Worm (Caenorhabditis elegans) whole organism, L3 larva: Measurements from ENCODE around the gene pgp-1.
A peak's percentile ranks its signal among the peaks of the same experiment; 100 is the strongest.

Experiments used
- R02D3.7 ChIP-seq: fragments of 150-350 bp; optimal IDR thresholded peaks from 2 replicates; lab custom pipeline; 2014; ENCODE audit warnings: missing biosample characterization, missing genetic modification characterization
- ZK546.5 ChIP-seq: sonication (generic microtip); optimal IDR thresholded peaks from 2 replicates; lab custom pipeline; 2017; ENCODE audit warnings: missing biosample characterization, missing genetic modification characterization
- aly-2 ChIP-seq: fragments of 150-350 bp; optimal IDR thresholded peaks from 2 replicates; lab custom pipeline; 2014; ENCODE audit warnings: missing biosample characterization, missing genetic modification characterization
- ama-1 ChIP-seq: fragments of 150-350 bp; optimal IDR thresholded peaks from 2 replicates; lab custom pipeline; 2018
- ceh-16 ChIP-seq: sonication (generic microtip); optimal IDR thresholded peaks from 2 replicates; lab custom pipeline; 2017; ENCODE audit warnings: missing biosample characterization, missing genetic modification characterization
- ceh-28 ChIP-seq: fragments of 150-350 bp; optimal IDR thresholded peaks from 2 replicates; lab custom pipeline; 2014; ENCODE audit warnings: missing biosample characterization, missing genetic modification reagents, missing genetic modification characterization
- ceh-82 ChIP-seq: fragments of 150-350 bp; optimal IDR thresholded peaks from 2 replicates; lab custom pipeline; 2014; ENCODE audit warnings: missing biosample characterization, missing genetic modification characterization
- ceh-9 ChIP-seq: sonication (generic microtip); optimal IDR thresholded peaks from 2 replicates; lab custom pipeline; 2018; ENCODE audit warnings: missing biosample characterization, missing genetic modification characterization
- daf-12 ChIP-seq: fragments of 150-350 bp; optimal IDR thresholded peaks from 2 replicates; lab custom pipeline; 2014; ENCODE audit warnings: missing biosample characterization, missing genetic modification reagents, missing genetic modification characterization
- egl-27 ChIP-seq: sonication (generic microtip); optimal IDR thresholded peaks from 4 replicates; lab custom pipeline; 2017; ENCODE audit warnings: missing biosample characterization, missing genetic modification reagents, missing genetic modification characterization
- egl-5 ChIP-seq: fragments of 150-350 bp; optimal IDR thresholded peaks from 2 replicates; lab custom pipeline; 2017; ENCODE audit warnings: missing biosample characterization, missing genetic modification reagents, missing genetic modification characterization, inconsistent platforms
- elt-1 ChIP-seq: fragments of 150-350 bp; optimal IDR thresholded peaks from 2 replicates; lab custom pipeline; 2014; ENCODE audit warnings: missing biosample characterization, missing genetic modification characterization
- elt-2 ChIP-seq: sonication (generic microtip); optimal IDR thresholded peaks from 2 replicates; lab custom pipeline; 2016; ENCODE audit warnings: missing genetic modification reagents, mild to moderate bottlenecking, missing genetic modification characterization, missing compliant biosample characterization
- elt-3 ChIP-seq, 3 experiments: fragments of 150-350 bp in 1 of 3; sonication (generic microtip) in 2 of 3; optimal IDR thresholded peaks; 2 replicates in 2 of 3; 4 replicates in 1 of 3; lab custom pipeline; 2014 to 2017; ENCODE audit warnings: missing biosample characterization in 3 of 3, missing genetic modification characterization in 3 of 3
- eor-1 ChIP-seq, 2 experiments: fragments of 150-350 bp; optimal IDR thresholded peaks; 2 replicates each; lab custom pipeline; 2014 to 2018; ENCODE audit warnings: missing biosample characterization in 2 of 2, missing genetic modification characterization in 2 of 2
- fos-1 ChIP-seq: fragments of 150-350 bp; optimal IDR thresholded peaks from 2 replicates; lab custom pipeline; 2014; ENCODE audit warnings: missing biosample characterization, missing genetic modification characterization
- hmg-11 ChIP-seq: sonication (generic microtip); optimal IDR thresholded peaks from 2 replicates; lab custom pipeline; 2016; ENCODE audit warnings: missing genetic modification characterization, missing compliant biosample characterization
- jun-1 ChIP-seq: fragments of 150-350 bp; optimal IDR thresholded peaks from 2 replicates; lab custom pipeline; 2014; ENCODE audit warnings: missing biosample characterization, missing genetic modification reagents, missing genetic modification characterization
- lin-15B ChIP-seq: fragments of 150-350 bp; optimal IDR thresholded peaks from 2 replicates; lab custom pipeline; 2014; ENCODE audit warnings: missing biosample characterization, missing genetic modification characterization
- lin-39 ChIP-seq: fragments of 150-350 bp; optimal IDR thresholded peaks from 2 replicates; lab custom pipeline; 2018; ENCODE audit warnings: missing biosample characterization, missing genetic modification reagents, missing genetic modification characterization
- mdl-1 ChIP-seq: fragments of 150-350 bp; optimal IDR thresholded peaks from 2 replicates; lab custom pipeline; 2014; ENCODE audit warnings: missing biosample characterization, missing genetic modification characterization
- mml-1 ChIP-seq: fragments of 150-350 bp; sonication (generic microtip); optimal IDR thresholded peaks from 3 replicates; lab custom pipeline; 2014; ENCODE audit warnings: missing biosample characterization, missing genetic modification characterization
- nhr-11 ChIP-seq: fragments of 150-350 bp; optimal IDR thresholded peaks from 2 replicates; lab custom pipeline; 2014; ENCODE audit warnings: missing biosample characterization, missing genetic modification characterization
- nhr-12 ChIP-seq: fragments of 150-350 bp; optimal IDR thresholded peaks from 2 replicates; lab custom pipeline; 2014; ENCODE audit warnings: missing biosample characterization, missing genetic modification characterization
- nhr-23 ChIP-seq: fragments of 150-350 bp; optimal IDR thresholded peaks from 2 replicates; lab custom pipeline; 2014; ENCODE audit warnings: missing biosample characterization, missing genetic modification reagents, missing genetic modification characterization
- nhr-25 ChIP-seq: sonication (generic microtip); optimal IDR thresholded peaks from 2 replicates; lab custom pipeline; 2017; ENCODE audit warnings: missing biosample characterization, missing genetic modification characterization
- nhr-28 ChIP-seq: fragments of 150-350 bp; optimal IDR thresholded peaks from 2 replicates; lab custom pipeline; 2014; ENCODE audit warnings: missing biosample characterization, missing genetic modification characterization
- nhr-43 ChIP-seq: sonication (generic microtip); optimal IDR thresholded peaks from 2 replicates; lab custom pipeline; 2016; ENCODE audit warnings: mild to moderate bottlenecking, missing genetic modification characterization, missing compliant biosample characterization; ENCODE audit not compliant: poor library complexity, severe bottlenecking
- nhr-67 ChIP-seq: fragments of 150-350 bp; optimal IDR thresholded peaks from 2 replicates; lab custom pipeline; 2014; ENCODE audit warnings: missing biosample characterization, missing genetic modification characterization
- nhr-76 ChIP-seq: fragments of 150-350 bp; sonication (generic microtip); optimal IDR thresholded peaks from 5 replicates; lab custom pipeline; 2014; ENCODE audit warnings: missing biosample characterization, missing genetic modification characterization
- nhr-77 ChIP-seq: fragments of 150-350 bp; optimal IDR thresholded peaks from 2 replicates; lab custom pipeline; 2014; ENCODE audit warnings: missing biosample characterization, missing genetic modification characterization
- pha-4 ChIP-seq: fragments of 150-350 bp; optimal IDR thresholded peaks from 2 replicates; lab custom pipeline; 2014; ENCODE audit warnings: missing biosample characterization, missing genetic modification reagents, missing genetic modification characterization
- sea-2 ChIP-seq: fragments of 150-350 bp; sonication (generic microtip); optimal IDR thresholded peaks from 4 replicates; lab custom pipeline; 2014; ENCODE audit warnings: missing biosample characterization, missing genetic modification reagents, missing genetic modification characterization
- skn-1 ChIP-seq: fragments of 150-350 bp; optimal IDR thresholded peaks from 2 replicates; lab custom pipeline; 2014; ENCODE audit warnings: missing biosample characterization, missing genetic modification characterization
- snpc-4 ChIP-seq: fragments of 150-350 bp; optimal IDR thresholded peaks from 2 replicates; lab custom pipeline; 2014; ENCODE audit warnings: missing biosample characterization, missing genetic modification characterization
- tbx-2 ChIP-seq: sonication (generic microtip); optimal IDR thresholded peaks from 2 replicates; lab custom pipeline; 2016; ENCODE audit warnings: mild to moderate bottlenecking, missing genetic modification characterization, missing compliant biosample characterization
- unc-39 ChIP-seq: sonication (generic microtip); optimal IDR thresholded peaks from 4 replicates; lab custom pipeline; 2017; ENCODE audit warnings: missing biosample characterization, missing genetic modification characterization
- unc-62 ChIP-seq: fragments of 150-350 bp; sonication (generic microtip); optimal IDR thresholded peaks from 4 replicates; lab custom pipeline; 2014; ENCODE audit warnings: missing biosample characterization, missing genetic modification reagents, missing genetic modification characterization
- zag-1 ChIP-seq: fragments of 150-350 bp; optimal IDR thresholded peaks from 2 replicates; lab custom pipeline; 2014; ENCODE audit warnings: missing biosample characterization, missing genetic modification characterization
- ztf-11 ChIP-seq: fragments of 150-350 bp; optimal IDR thresholded peaks from 2 replicates; lab custom pipeline; 2014; ENCODE audit warnings: missing biosample characterization, missing genetic modification characterization
- ztf-4 ChIP-seq: fragments of 150-350 bp; optimal IDR thresholded peaks from 2 replicates; lab custom pipeline; 2014; ENCODE audit warnings: missing biosample characterization, missing genetic modification characterization

pgp-1 gene

DNA sequence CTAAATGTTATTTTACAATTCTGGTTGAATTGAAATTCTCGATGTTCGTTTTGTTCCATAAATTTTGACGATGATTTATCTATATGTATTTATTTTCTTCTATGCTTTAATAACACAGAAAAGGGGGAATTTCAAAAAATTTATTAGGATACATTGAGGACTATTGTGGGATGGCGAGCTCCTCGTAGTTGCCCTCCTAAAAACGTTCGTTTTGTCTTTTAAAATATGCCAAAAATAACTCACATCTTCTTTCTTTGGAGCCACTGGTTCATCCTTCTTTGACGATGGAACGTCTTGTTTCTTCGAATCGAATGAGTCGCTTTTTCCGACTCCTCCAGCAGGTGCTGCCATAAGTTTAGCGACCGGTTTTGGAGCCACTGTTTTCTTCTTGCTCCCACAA is 28.4 kb downstream of the pgp-1 start:
- TF ChIP-seq fos-1 (tag; lab: Kevin White, UChicago) (no peak), nhr-77 (tag; lab: Kevin White, UChicago) (no peak), nhr-12 (tag; lab: Kevin White, UChicago) (no peak), nhr-11 (tag; lab: Kevin White, UChicago) (no peak), nhr-67 (no peak), ZK546.5 (tag; lab: Kevin White, UChicago) (no peak), hmg-11 (tag; lab: Kevin White, UChicago) (no peak), nhr-28 (tag; lab: Kevin White, UChicago) (no peak), unc-62 (GFP tag; lab: Kevin White, UChicago) (no peak), ceh-28 (tag; lab: Kevin White, UChicago) (no peak), egl-27 (tag; lab: Kevin White, UChicago) (no peak), lin-15B (no peak), elt-2 (tag; lab: Kevin White, UChicago) (no peak)

DNA sequence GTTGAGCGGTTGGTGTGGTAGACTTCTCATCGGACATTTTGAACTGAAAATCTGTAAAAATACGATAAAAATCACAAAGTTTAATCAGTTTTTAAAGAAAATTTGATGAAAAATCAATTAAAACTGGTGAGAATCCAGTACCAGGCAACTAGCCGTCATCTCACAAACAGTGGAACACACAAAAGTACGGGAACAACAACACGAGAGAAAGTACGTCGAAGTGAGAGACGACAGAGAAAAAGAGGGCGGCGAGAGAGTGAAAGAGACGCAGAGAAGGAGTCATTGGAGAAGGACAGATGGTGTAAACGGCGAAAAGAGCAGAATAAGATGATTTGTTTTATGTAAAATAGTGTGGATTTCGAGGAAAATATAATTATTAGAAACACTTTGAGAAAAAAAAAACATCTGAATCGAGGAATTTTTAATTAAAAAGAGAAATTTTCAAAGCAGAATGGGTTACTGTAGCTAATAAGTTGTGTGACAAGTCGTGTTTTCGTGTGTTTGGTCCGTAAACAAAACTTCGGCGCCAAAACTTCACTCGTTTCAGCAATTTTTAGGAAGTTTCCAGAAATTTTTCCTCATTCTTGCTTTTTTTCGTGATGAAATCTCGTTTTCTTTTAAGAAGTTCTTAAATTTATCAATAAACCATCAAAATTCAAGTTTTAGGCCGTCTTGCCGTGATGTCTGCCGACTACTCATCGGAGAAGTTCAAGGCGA is 31.6 kb downstream of the pgp-1 start, which contains the start of the genes hsb-1 and let-99:
Gene hsb-1 (minus strand): TSS at position 51 of the 717 bp plus-strand sequence.
Gene let-99 (plus strand): TSS at position 667 of the 717 bp plus-strand sequence.
- TF ChIP-seq zag-1 (tag; lab: Kevin White, UChicago), result no peak
- TF ChIP-seq ceh-9 (tag; lab: Kevin White, UChicago), result no peak
- TF ChIP-seq egl-5 (tag; lab: Kevin White, UChicago), result peak; percentile 8
- no peak for TF ChIP-seq hmg-11 (tag; lab: Kevin White, UChicago)
- TF ChIP-seq skn-1 (tag; lab: Kevin White, UChicago), result no peak
- no peak for TF ChIP-seq daf-12
- peak; percentile 12 for TF ChIP-seq elt-2 (tag; lab: Kevin White, UChicago)
- peak; percentile 31 for TF ChIP-seq nhr-25 (tag; lab: Kevin White, UChicago)

DNA sequence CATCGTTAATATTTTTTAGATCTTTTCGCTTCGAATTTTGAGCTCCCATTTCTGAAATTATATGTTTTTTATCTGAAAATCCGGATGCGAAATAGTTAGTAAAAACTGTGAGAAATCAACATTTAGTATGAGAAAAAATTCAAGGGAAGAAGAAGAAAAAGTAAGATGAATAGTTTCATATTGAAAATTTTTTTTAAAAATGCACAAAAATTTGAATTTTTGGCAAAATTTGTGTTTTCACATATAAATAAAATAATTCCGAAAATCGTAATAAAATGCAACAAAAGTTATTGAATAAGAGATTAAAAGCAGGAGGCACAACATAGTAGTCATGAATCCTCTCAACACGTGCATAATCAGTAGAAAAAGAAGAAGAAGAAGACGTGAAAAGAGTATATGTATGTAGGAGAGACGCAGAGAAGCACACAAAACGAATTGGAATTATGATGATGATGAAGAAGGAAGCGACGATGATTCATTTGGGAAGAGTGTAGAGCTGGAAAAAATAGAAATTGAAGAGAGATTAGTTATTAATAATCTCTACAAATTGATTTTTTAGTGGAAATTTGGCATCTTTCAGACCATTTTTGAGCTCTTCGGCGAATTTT is 32.9 kb downstream of the pgp-1 start, which contains the start of gene eak-7:
Gene eak-7 (minus strand): TSS at position 51 of the 608 bp plus-strand sequence.
- TF ChIP-seq mml-1 (tag; lab: Kevin White, UChicago), result no peak
- no peak for TF ChIP-seq lin-39 (tag; lab: Kevin White, UChicago)
- no peak for TF ChIP-seq ama-1
- TF ChIP-seq nhr-25 (tag; lab: Kevin White, UChicago), result no peak
- no peak for TF ChIP-seq jun-1
- no peak for TF ChIP-seq unc-39 (tag; lab: Kevin White, UChicago)
- TF ChIP-seq aly-2 (tag; lab: Kevin White, UChicago), result no peak
- TF ChIP-seq nhr-12 (tag; lab: Kevin White, UChicago), result no peak
- no peak for TF ChIP-seq nhr-76 (tag; lab: Kevin White, UChicago)
- no peak for TF ChIP-seq R02D3.7 (tag; lab: Kevin White, UChicago)
- TF ChIP-seq ztf-4 (tag; lab: Kevin White, UChicago), result no peak
- no peak for TF ChIP-seq pha-4
- no peak for TF ChIP-seq nhr-28 (tag; lab: Kevin White, UChicago)

DNA sequence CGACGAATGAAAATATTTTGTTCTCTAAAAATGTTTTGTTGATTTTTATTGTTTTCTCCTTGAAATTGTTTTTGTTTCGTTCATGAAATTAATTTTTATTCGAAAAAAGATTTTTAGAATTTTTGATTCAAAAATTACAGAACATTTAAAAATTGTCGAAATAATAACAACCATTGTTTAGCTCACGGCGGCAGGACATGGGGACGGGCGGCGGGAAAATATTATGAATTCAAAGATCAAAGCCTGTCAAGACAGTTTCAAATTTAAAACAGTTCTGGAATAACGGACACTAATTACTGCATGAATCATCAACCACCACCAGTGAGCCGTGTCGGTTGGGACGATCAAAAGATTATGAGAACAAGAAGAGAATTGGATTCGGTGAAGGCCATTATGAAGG is 38.4 kb downstream of the pgp-1 start, which contains the start of gene snb-7:
Gene snb-7 (plus strand): TSS at position 301 of the 400 bp plus-strand sequence.
- no peak for TF ChIP-seq ZK546.5 (tag; lab: Kevin White, UChicago)

DNA sequence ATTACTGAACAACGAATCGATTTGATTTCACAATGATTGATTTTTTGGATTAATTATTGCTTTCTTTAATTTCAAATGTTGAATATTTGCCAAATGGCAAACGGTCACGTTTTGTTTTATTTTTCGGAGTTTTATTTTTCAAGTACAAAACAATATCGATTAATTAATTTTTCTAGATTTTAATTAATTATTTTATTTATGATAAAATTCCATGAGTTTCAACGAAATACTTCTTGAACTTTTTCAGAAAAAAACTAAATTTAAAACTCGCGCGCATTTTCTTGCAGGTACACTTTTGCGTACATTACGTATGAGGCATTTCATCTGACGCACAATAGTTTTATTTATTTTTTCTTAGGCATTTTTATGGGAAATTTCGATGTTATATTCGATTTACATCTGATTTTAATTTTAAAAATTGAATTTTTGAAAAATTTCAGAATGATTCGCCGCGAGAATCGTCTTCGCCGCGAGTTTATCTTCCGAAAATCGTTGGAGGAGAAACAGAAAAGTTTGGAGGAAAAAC is 40.0 kb downstream of the pgp-1 start, which contains the start of the genes ZK795.2 and ZK795.3:
Gene ZK795.2 (minus strand): TSS at position 51 of the 526 bp plus-strand sequence.
Gene ZK795.3 (plus strand): TSS at position 441 of the 526 bp plus-strand sequence.
- no peak for TF ChIP-seq fos-1 (tag; lab: Kevin White, UChicago)
- no peak for TF ChIP-seq tbx-2
- no peak for TF ChIP-seq mml-1 (tag; lab: Kevin White, UChicago)
- peak in 1 of 2 experiments; percentile 18 for TF ChIP-seq eor-1 (tag; optimal IDR thresholded peaks at IDR 0.05; lab: Kevin White, UChicago)
- TF ChIP-seq egl-27 (tag; lab: Kevin White, UChicago), result no peak
- TF ChIP-seq sea-2 (GFP tag; lab: Kevin White, UChicago), result no peak
- no peak for TF ChIP-seq nhr-11 (tag; lab: Kevin White, UChicago)
- no peak for TF ChIP-seq nhr-77 (tag; lab: Kevin White, UChicago)
- no peak for TF ChIP-seq egl-5 (tag; lab: Kevin White, UChicago)
- no peak for TF ChIP-seq unc-39 (tag; lab: Kevin White, UChicago)
- TF ChIP-seq elt-1, result no peak
- TF ChIP-seq ztf-11 (tag; lab: Kevin White, UChicago), result no peak
- TF ChIP-seq ceh-28 (tag; lab: Kevin White, UChicago), result peak; percentile 37
- TF ChIP-seq ama-1, result no peak
- no peak for TF ChIP-seq jun-1
- no peak for TF ChIP-seq ceh-16
- peak; percentile 18 for TF ChIP-seq nhr-43 (tag; lab: Kevin White, UChicago)
- TF ChIP-seq ZK546.5 (tag; lab: Kevin White, UChicago), result no peak
- peak; percentile 47 for TF ChIP-seq snpc-4 (tag; lab: Kevin White, UChicago)
- TF ChIP-seq mdl-1 (tag; lab: Kevin White, UChicago), result no peak
- TF ChIP-seq skn-1 (tag; lab: Kevin White, UChicago), result no peak
- no peak for TF ChIP-seq ceh-9 (tag; lab: Kevin White, UChicago)
- TF ChIP-seq daf-12, result no peak
- TF ChIP-seq elt-3 (tag; optimal IDR thresholded peaks at IDR 0.05; lab: Kevin White, UChicago), result no peak
- peak; percentile 53 for TF ChIP-seq nhr-23 (tag; lab: Kevin White, UChicago)
- no peak for TF ChIP-seq ceh-82 (tag; lab: Kevin White, UChicago)
- TF ChIP-seq elt-2 (tag; lab: Kevin White, UChicago), result peak; percentile 6
